Fruit fly (Drosophila melanogaster) whole organism, embryonic: ENCODE data around the gene PAN3.

Experiments used
- ATbp ChIP-seq: fragments of 200-800 bp; sonication (Bioruptor generic); optimal IDR thresholded peaks from 2 replicates; lab custom pipeline; 2017; ENCODE audit warnings: missing biosample characterization, mild to moderate bottlenecking, missing genetic modification characterization, missing genetic modification reagents
- Aef1 ChIP-seq: fragments of 200-800 bp; sonication (Bioruptor generic); IDR thresholded peaks from 3 replicates; pipeline ENCODE4 v1.3.6; 2022; ENCODE audit warnings: missing biosample characterization, missing genetic modification characterization
- CG10543 ChIP-seq: fragments of 200-800 bp; sonication (Bioruptor generic); optimal IDR thresholded peaks from 3 replicates; lab custom pipeline; 2017; ENCODE audit warnings: missing biosample characterization, mild to moderate bottlenecking, missing genetic modification characterization, moderate library complexity
- CG11093 ChIP-seq: fragments of 200-800 bp; sonication (Bioruptor generic); IDR thresholded peaks from 3 replicates; pipeline ENCODE4 v1.3.6; 2022; ENCODE audit warnings: missing biosample characterization, missing genetic modification characterization
- CG12219 ChIP-seq: fragments of 200-800 bp; sonication (Bioruptor generic); optimal IDR thresholded peaks from 3 replicates; lab custom pipeline; 2018; ENCODE audit warnings: missing biosample characterization, mild to moderate bottlenecking, missing genetic modification characterization
- CG12299 ChIP-seq: fragments of 200-800 bp; sonication (Bioruptor generic); optimal IDR thresholded peaks from 2 replicates; lab custom pipeline; 2018; ENCODE audit warnings: missing biosample characterization, mild to moderate bottlenecking, missing genetic modification characterization
- CG12769 ChIP-seq: fragments of 200-800 bp; sonication (Bioruptor generic); optimal IDR thresholded peaks from 2 replicates; lab custom pipeline; 2019; ENCODE audit warnings: missing biosample characterization, mild to moderate bottlenecking, missing genetic modification characterization, moderate library complexity
- CG14710 ChIP-seq: fragments of 200-800 bp; sonication (Bioruptor generic); optimal IDR thresholded peaks from 3 replicates; lab custom pipeline; 2019; ENCODE audit warnings: missing biosample characterization, mild to moderate bottlenecking, missing genetic modification characterization, moderate library complexity
- CG14965 ChIP-seq: fragments of 200-800 bp; sonication (Bioruptor generic); optimal IDR thresholded peaks from 2 replicates; lab custom pipeline; 2016; ENCODE audit warnings: missing biosample characterization, missing genetic modification characterization, borderline replicate concordance
- CG1603 ChIP-seq: fragments of 200-800 bp; sonication (Bioruptor generic); optimal IDR thresholded peaks from 2 replicates; lab custom pipeline; 2019; ENCODE audit warnings: missing biosample characterization, mild to moderate bottlenecking, missing genetic modification characterization, moderate library complexity
- CG17385 ChIP-seq: fragments of 200-800 bp; sonication (Bioruptor generic); optimal IDR thresholded peaks from 3 replicates; lab custom pipeline; 2018; ENCODE audit warnings: missing biosample characterization, mild to moderate bottlenecking, missing genetic modification characterization
- CG18262 ChIP-seq: fragments of 200-800 bp; optimal IDR thresholded peaks from 3 replicates; lab custom pipeline; 2019; ENCODE audit warnings: missing biosample characterization, mild to moderate bottlenecking, missing genetic modification characterization, moderate library complexity
- CG2199 ChIP-seq: fragments of 200-800 bp; sonication (Bioruptor generic); IDR thresholded peaks from 3 replicates; pipeline ENCODE4 v1.3.6; 2022; ENCODE audit warnings: missing biosample characterization, missing genetic modification characterization
- CG2712 ChIP-seq: fragments of 200-800 bp; optimal IDR thresholded peaks from 3 replicates; lab custom pipeline; 2019; ENCODE audit warnings: missing biosample characterization, mild to moderate bottlenecking, missing genetic modification characterization, moderate library complexity
- CG4328 ChIP-seq: fragments of 200-800 bp; sonication (Bioruptor generic); optimal IDR thresholded peaks from 3 replicates; lab custom pipeline; 2017; ENCODE audit warnings: missing biosample characterization, missing genetic modification reagents, missing genetic modification characterization
- CG43689 ChIP-seq: fragments of 200-800 bp; sonication (Bioruptor generic); IDR thresholded peaks from 2 replicates; pipeline ENCODE4 v1.3.6; 2022; ENCODE audit warnings: missing biosample characterization, missing genetic modification characterization
- CG4424 ChIP-seq: fragments of 200-800 bp; sonication (Bioruptor generic); optimal IDR thresholded peaks from 3 replicates; lab custom pipeline; 2016; ENCODE audit warnings: missing biosample characterization, missing genetic modification characterization
- CG4617 ChIP-seq: fragments of 200-800 bp; sonication (Bioruptor generic); optimal IDR thresholded peaks from 3 replicates; lab custom pipeline; 2016; ENCODE audit warnings: missing biosample characterization, missing genetic modification characterization, borderline replicate concordance
- CG7745 ChIP-seq: fragments of 200-800 bp; sonication (Bioruptor generic); optimal IDR thresholded peaks from 2 replicates; lab custom pipeline; 2018; ENCODE audit warnings: missing biosample characterization, mild to moderate bottlenecking, missing genetic modification characterization, moderate library complexity
- CG8290 ChIP-seq, 3 experiments: fragments of 200-800 bp; sonication (Bioruptor generic); optimal IDR thresholded peaks; 2 replicates each; lab custom pipeline; 2016 to 2019; ENCODE audit warnings: missing biosample characterization in 3 of 3, missing genetic modification characterization in 3 of 3, mild to moderate bottlenecking in 2 of 3, moderate library complexity in 1 of 3
- CG8944 ChIP-seq: fragments of 200-800 bp; sonication (Bioruptor generic); optimal IDR thresholded peaks from 3 replicates; lab custom pipeline; 2016; ENCODE audit warnings: missing biosample characterization, missing genetic modification characterization
- Fer3 ChIP-seq: fragments of 200-800 bp; sonication (Bioruptor generic); optimal IDR thresholded peaks from 2 replicates; lab custom pipeline; 2018; ENCODE audit warnings: missing biosample characterization, mild to moderate bottlenecking, missing genetic modification characterization, moderate library complexity
- Myb ChIP-seq: fragments of 200-800 bp; sonication (Bioruptor generic); optimal IDR thresholded peaks from 2 replicates; lab custom pipeline; 2016; ENCODE audit warnings: missing biosample characterization, missing genetic modification characterization
- Oli ChIP-seq: fragments of 200-800 bp; sonication (Bioruptor generic); optimal IDR thresholded peaks from 2 replicates; lab custom pipeline; 2018; ENCODE audit warnings: missing biosample characterization, mild to moderate bottlenecking, missing genetic modification characterization, moderate library complexity
- Taf1 ChIP-seq: fragments of 200-800 bp; sonication (Bioruptor generic); IDR thresholded peaks from 2 replicates; pipeline ENCODE4 v1.3.6; 2022; ENCODE audit warnings: missing biosample characterization, missing genetic modification characterization
- Usf ChIP-seq: fragments of 200-800 bp; sonication (Bioruptor generic); optimal IDR thresholded peaks from 2 replicates; lab custom pipeline; 2017; ENCODE audit warnings: missing genotype, missing biosample characterization, missing genetic modification characterization
- Xbp1 ChIP-seq: fragments of 200-800 bp; sonication (Bioruptor generic); optimal IDR thresholded peaks from 3 replicates; lab custom pipeline; 2016; ENCODE audit warnings: missing biosample characterization, mild to moderate bottlenecking, missing genetic modification characterization
- chm ChIP-seq: fragments of 200-800 bp; sonication (Bioruptor generic); IDR thresholded peaks from 2 replicates; pipeline ENCODE4 v1.3.6; 2022; ENCODE audit warnings: missing biosample characterization, missing genetic modification characterization
- corto ChIP-seq: fragments of 200-800 bp; sonication (Bioruptor generic); optimal IDR thresholded peaks from 2 replicates; lab custom pipeline; 2016; ENCODE audit warnings: missing biosample characterization, mild to moderate bottlenecking, missing genetic modification characterization, moderate library complexity
- crc ChIP-seq: fragments of 200-800 bp; sonication (Bioruptor generic); optimal IDR thresholded peaks from 2 replicates; lab custom pipeline; 2016; ENCODE audit warnings: missing biosample characterization, missing genetic modification characterization
- croc ChIP-seq: fragments of 200-800 bp; sonication (Bioruptor generic); conservative IDR thresholded peaks from 3 replicates; pipeline ENCODE4 v1.3.6; 2022; ENCODE audit warnings: missing biosample characterization, missing genetic modification characterization
- emc ChIP-seq: fragments of 200-800 bp; sonication (Bioruptor generic); optimal IDR thresholded peaks from 2 replicates; lab custom pipeline; 2016; ENCODE audit warnings: missing biosample characterization, missing genetic modification characterization
- fd102C ChIP-seq: fragments of 200-800 bp; sonication (Bioruptor generic); optimal IDR thresholded peaks from 2 replicates; lab custom pipeline; 2018; ENCODE audit warnings: missing biosample characterization, mild to moderate bottlenecking, missing genetic modification characterization, moderate library complexity
- fru ChIP-seq: fragments of >200 bp; optimal IDR thresholded peaks from 2 replicates; lab custom pipeline; 2017
- gcm2 ChIP-seq: fragments of 200-800 bp; sonication (Bioruptor generic); optimal IDR thresholded peaks from 2 replicates; lab custom pipeline; 2016; ENCODE audit warnings: missing biosample characterization, missing genetic modification characterization
- grn ChIP-seq: fragments of 200-800 bp; sonication (Bioruptor generic); optimal IDR thresholded peaks from 3 replicates; lab custom pipeline; 2017; ENCODE audit warnings: missing biosample characterization, missing genetic modification characterization
- gsb ChIP-seq: fragments of 200-800 bp; sonication (Bioruptor generic); IDR thresholded peaks from 2 replicates; pipeline ENCODE4 v1.3.6; 2022; ENCODE audit warnings: missing biosample characterization, missing genetic modification characterization
- gsb-n ChIP-seq: fragments of 200-800 bp; sonication (Bioruptor generic); optimal IDR thresholded peaks from 3 replicates; lab custom pipeline; 2018; ENCODE audit warnings: missing biosample characterization, mild to moderate bottlenecking, missing genetic modification characterization
- gt ChIP-seq: fragments of 200-800 bp; sonication (Bioruptor generic); IDR thresholded peaks from 2 replicates; pipeline ENCODE4 v1.3.6; 2022; ENCODE audit warnings: missing biosample characterization, missing genetic modification characterization
- hth ChIP-seq: fragments of >200 bp; optimal IDR thresholded peaks from 2 replicates; lab custom pipeline; 2017; ENCODE audit warnings: inconsistent platforms
- jigr1 ChIP-seq: fragments of 200-800 bp; sonication (Bioruptor generic); IDR thresholded peaks from 3 replicates; pipeline ENCODE4 v1.3.6; 2022; ENCODE audit warnings: missing biosample characterization, missing genetic modification characterization
- jumu ChIP-seq: fragments of 200-800 bp; sonication (Bioruptor generic); optimal IDR thresholded peaks from 3 replicates; lab custom pipeline; 2016; ENCODE audit warnings: missing biosample characterization, missing genetic modification characterization
- kay ChIP-seq: fragments of 200-800 bp; sonication (Bioruptor generic); optimal IDR thresholded peaks from 2 replicates; lab custom pipeline; 2016; ENCODE audit warnings: missing biosample characterization, missing genetic modification characterization
- nau ChIP-seq: fragments of 200-800 bp; sonication (Bioruptor generic); optimal IDR thresholded peaks from 3 replicates; lab custom pipeline; 2017; ENCODE audit warnings: missing biosample characterization, mild to moderate bottlenecking, missing genetic modification characterization, missing genetic modification reagents
- run ChIP-seq: fragments of 200-800 bp; sonication (Bioruptor generic); optimal IDR thresholded peaks from 3 replicates; lab custom pipeline; 2018; ENCODE audit warnings: missing biosample characterization, mild to moderate bottlenecking, missing genetic modification characterization
- salm ChIP-seq: fragments of 200-800 bp; sonication (Bioruptor generic); optimal IDR thresholded peaks from 2 replicates; lab custom pipeline; 2018; ENCODE audit warnings: missing biosample characterization, mild to moderate bottlenecking, missing genetic modification characterization
- seq ChIP-seq: fragments of 200-800 bp; sonication (Bioruptor generic); IDR thresholded peaks from 2 replicates; pipeline ENCODE4 v1.3.6; 2022; ENCODE audit warnings: missing biosample characterization, missing genetic modification characterization
- tin ChIP-seq: fragments of 200-800 bp; sonication (Bioruptor generic); optimal IDR thresholded peaks from 3 replicates; lab custom pipeline; 2016; ENCODE audit warnings: missing biosample characterization, missing genetic modification characterization
- tna ChIP-seq: fragments of 200-800 bp; sonication (Bioruptor generic); IDR thresholded peaks from 2 replicates; pipeline ENCODE4 v1.3.6; 2022; ENCODE audit warnings: missing biosample characterization, missing genetic modification characterization; ENCODE audit not compliant: partially characterized antibody

Gene PAN3

DNA sequence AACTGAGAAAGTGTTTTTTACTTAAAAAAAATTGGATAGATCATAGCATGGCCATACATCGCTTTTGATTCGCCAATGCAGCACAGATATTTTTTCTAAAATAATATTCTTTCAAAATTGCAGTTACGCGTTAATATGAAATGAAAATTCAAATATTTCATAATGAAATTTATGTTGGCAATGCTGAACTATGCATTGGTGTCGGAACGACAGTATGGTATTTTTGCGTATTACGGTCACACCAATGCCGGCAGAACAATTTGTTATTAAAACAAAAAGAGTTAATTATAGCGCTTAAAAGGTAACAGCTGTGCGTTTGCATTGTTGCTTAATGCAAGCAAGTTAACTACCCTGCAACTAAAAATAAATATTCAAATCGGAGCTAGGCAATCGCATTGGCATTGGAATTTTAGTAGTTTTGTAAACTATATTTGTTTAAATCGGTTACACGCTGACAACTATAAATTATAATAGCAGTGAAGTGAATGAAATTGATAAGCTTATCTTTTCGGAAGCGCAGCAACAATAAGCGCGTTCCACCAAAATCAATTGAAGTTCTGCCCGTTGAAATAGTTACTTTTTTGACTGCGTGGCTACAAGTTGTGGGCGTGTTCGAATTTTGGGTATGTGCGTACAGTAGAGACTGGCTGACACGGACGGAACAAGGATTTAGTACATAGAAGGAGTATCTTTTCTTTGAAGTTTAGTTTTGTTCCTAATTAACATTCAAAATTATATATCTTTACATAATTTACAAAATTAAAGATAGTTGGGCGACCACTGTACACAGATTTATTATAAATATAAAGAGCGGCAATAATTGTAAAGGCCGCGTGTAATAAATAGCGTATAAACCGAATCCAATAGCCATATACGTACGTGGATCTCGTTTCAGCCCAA lies 28.5 kb upstream of the PAN3 start, which contains the start of gene Prx4 (continued):
- TF ChIP-seq gsb-n (tag; lab: Kevin White, UChicago): peak; percentile 72
- TF ChIP-seq crc (GFP tag; lab: Kevin White, UChicago): no peak
- TF ChIP-seq CG17385 (GFP tag; lab: Kevin White, UChicago): peak; percentile 68
- TF ChIP-seq croc (GFP tag; lab: Robert Waterston, UW): peak; percentile 45; the same call in 2 of the 3 replicates
- no peak for TF ChIP-seq fru (lab: Kevin White, UChicago)
- TF ChIP-seq Fer3 (tag; lab: Kevin White, UChicago): peak; percentile 81
- peak; percentile 62 for TF ChIP-seq Taf1 (GFP tag; lab: Robert Waterston, UW)
- peak; percentile 60 for TF ChIP-seq CG1603
- TF ChIP-seq CG8290 (GFP tag; optimal IDR thresholded peaks at IDR 0.05; lab: Kevin White, UChicago): peak; percentile 2
- TF ChIP-seq CG8290 (tag; optimal IDR thresholded peaks at IDR 0.05; lab: Kevin White, UChicago): peak in 1 of 2 experiments; percentile 34
- TF ChIP-seq Myb (GFP tag; lab: Kevin White, UChicago): no peak
- TF ChIP-seq CG12299 (tag; lab: Kevin White, UChicago): peak; percentile 42
- TF ChIP-seq Oli (tag; lab: Kevin White, UChicago): peak; percentile 74
- peak; percentile 2 for TF ChIP-seq run (tag; lab: Kevin White, UChicago)
- no peak for TF ChIP-seq CG4328 (GFP tag; lab: Kevin White, UChicago)
- no peak for TF ChIP-seq CG8944 (GFP tag; lab: Kevin White, UChicago)
- TF ChIP-seq CG7745 (tag; lab: Kevin White, UChicago): no peak
- no peak for TF ChIP-seq CG10543 (GFP tag; lab: Kevin White, UChicago)
- no peak for TF ChIP-seq grn (GFP tag; lab: Kevin White, UChicago)
- no peak for TF ChIP-seq gt (GFP tag; lab: Robert Waterston, UW)
- no peak for TF ChIP-seq hth (lab: Kevin White, UChicago)
- peak; percentile 26 for TF ChIP-seq jumu (GFP tag; lab: Kevin White, UChicago)
- peak; percentile 33 for TF ChIP-seq Usf (GFP tag; lab: Kevin White, UChicago)
- 0 out of 3 replicates have a peak, but pooled peaks have one; percentile 22 for TF ChIP-seq jigr1 (GFP tag; lab: Robert Waterston, UW)
- no peak for TF ChIP-seq kay (GFP tag; lab: Kevin White, UChicago)
- TF ChIP-seq CG4424 (GFP tag; lab: Kevin White, UChicago): peak; percentile 70
- peak; percentile 65 for TF ChIP-seq nau (GFP tag; lab: Kevin White, UChicago)
- TF ChIP-seq fd102C (GFP tag; lab: Kevin White, UChicago): peak; percentile 4
- TF ChIP-seq CG14965 (GFP tag; lab: Kevin White, UChicago): no peak
- TF ChIP-seq Aef1 (GFP tag; lab: Robert Waterston, UW): peak; percentile 76
- peak; percentile 74 for TF ChIP-seq ATbp (GFP tag; lab: Kevin White, UChicago)
- no peak for TF ChIP-seq emc (GFP tag; lab: Kevin White, UChicago)
- TF ChIP-seq CG18262 (tag; lab: Kevin White, UChicago): peak; percentile 71
- TF ChIP-seq CG2199 (GFP tag; lab: Robert Waterston, UW): no peak
- no peak for TF ChIP-seq gsb (GFP tag; lab: Robert Waterston, UW)
- peak; percentile 65 for TF ChIP-seq tin
- peak; percentile 25 for TF ChIP-seq CG14710 (tag; lab: Kevin White, UChicago)
- TF ChIP-seq CG12769 (tag; lab: Kevin White, UChicago): peak; percentile 64
- TF ChIP-seq tna (GFP tag; lab: Robert Waterston, UW): no peak
- peak; percentile 70 for TF ChIP-seq Xbp1 (GFP tag; lab: Kevin White, UChicago)
- TF ChIP-seq CG2712 (tag; lab: Kevin White, UChicago): peak; percentile 76
- TF ChIP-seq corto (GFP tag; lab: Kevin White, UChicago): peak; percentile 46
- no peak for TF ChIP-seq CG4617 (GFP tag; lab: Kevin White, UChicago)
- TF ChIP-seq CG43689 (GFP tag; lab: Robert Waterston, UW): 0 out of 2 replicates have a peak, but pooled peaks have one; percentile 20
- no peak for TF ChIP-seq gcm2 (GFP tag; lab: Kevin White, UChicago)
- peak; percentile 69 for TF ChIP-seq chm (GFP tag; lab: Robert Waterston, UW)
- peak; percentile 52; the same call in 2 of the 3 replicates for TF ChIP-seq CG11093 (GFP tag; lab: Robert Waterston, UW)
- peak; percentile 30 for TF ChIP-seq CG12219 (GFP tag; lab: Kevin White, UChicago)
- TF ChIP-seq salm (tag; lab: Kevin White, UChicago): peak; percentile 42
- peak; percentile 73 for TF ChIP-seq seq (GFP tag; lab: Robert Waterston, UW)
